Worm (Caenorhabditis elegans) whole organism, L1 larva: ENCODE results near the gene srab-10.

Experiments
- fkh-10 ChIP-seq: sonication (generic microtip); optimal IDR thresholded peaks from 2 replicates; lab custom pipeline; 2017; ENCODE audit warnings: missing biosample characterization, missing genetic modification reagents, missing genetic modification characterization
- fkh-4 ChIP-seq: sonication (generic microtip); optimal IDR thresholded peaks from 2 replicates; lab custom pipeline; 2016; ENCODE audit warnings: missing compliant biosample characterization, missing genetic modification characterization, borderline replicate concordance
- lin-15B ChIP-seq: fragments of 150-350 bp; sonication (generic microtip); optimal IDR thresholded peaks from 3 replicates; lab custom pipeline; 2014; ENCODE audit warnings: missing biosample characterization, missing genetic modification characterization
- lin-39 ChIP-seq: fragments of 150-350 bp; optimal IDR thresholded peaks from 2 replicates; lab custom pipeline; 2014; ENCODE audit warnings: missing biosample characterization, missing genetic modification reagents, missing genetic modification characterization
- mdl-1 ChIP-seq, 2 experiments: fragments of 150-350 bp; optimal IDR thresholded peaks; 2 replicates each; lab custom pipeline; 2014 to 2017; ENCODE audit warnings: missing biosample characterization in 2 of 2, missing genetic modification characterization in 2 of 2, inconsistent platforms in 1 of 2
- nhr-77 ChIP-seq: fragments of 150-350 bp; optimal IDR thresholded peaks from 2 replicates; lab custom pipeline; 2014; ENCODE audit warnings: missing biosample characterization, missing genetic modification characterization
- skn-1 ChIP-seq: fragments of 150-350 bp; optimal IDR thresholded peaks from 2 replicates; lab custom pipeline; 2014; ENCODE audit warnings: missing biosample characterization, missing genetic modification characterization
- xbp-1 ChIP-seq: sonication (generic microtip); optimal IDR thresholded peaks from 2 replicates; lab custom pipeline; 2016; ENCODE audit warnings: missing genetic modification characterization, missing compliant biosample characterization

DNA sequence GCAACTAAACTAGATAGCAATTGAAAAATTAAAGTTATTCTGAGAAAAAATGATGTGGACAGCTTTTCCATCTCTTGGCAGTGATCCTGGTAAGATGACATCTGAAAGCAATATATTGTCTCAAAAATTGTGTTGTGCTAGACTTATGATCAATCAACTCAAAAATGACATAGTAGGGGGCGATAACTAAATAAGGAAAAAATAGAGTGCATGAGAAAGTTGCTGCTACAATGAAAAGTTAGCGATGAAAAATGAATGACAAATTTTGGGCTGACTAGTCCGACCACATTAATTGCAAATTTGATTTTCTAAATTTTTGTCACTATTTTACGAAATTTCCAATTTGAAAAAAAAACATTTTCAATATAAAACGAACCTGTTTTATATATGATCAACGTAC is 3.2 kb downstream of the srab-10 start, which contains the start of gene srab-9:
- TF ChIP-seq fkh-4 (no peak), lin-15B (no peak), skn-1 (tag; lab: Kevin White, UChicago) (no peak), nhr-77 (no peak), lin-39 (no peak), mdl-1 (tag; optimal IDR thresholded peaks at IDR 0.05; lab: Kevin White, UChicago) (no peak), xbp-1 (tag; lab: Kevin White, UChicago) (no peak), fkh-10 (GFP tag; lab: Kevin White, UChicago) (no peak)
